Worm (Caenorhabditis elegans) whole organism, late embryonic: ENCODE data around the gene T12G3.11.

Source experiments
- C08G9.2 ChIP-seq: sonication (generic microtip); optimal IDR thresholded peaks from 2 replicates; lab custom pipeline; 2016; ENCODE audit warnings: mild to moderate bottlenecking, missing genetic modification characterization, moderate library complexity, missing compliant biosample characterization
- C38D4.7 ChIP-seq: fragments of 200-800 bp; sonication (Bioruptor generic); optimal IDR thresholded peaks from 2 replicates; lab custom pipeline; 2018; ENCODE audit warnings: mild to moderate bottlenecking, missing genetic modification characterization, moderate library complexity, missing compliant biosample characterization
- F13H6.1 ChIP-seq: sonication (generic microtip); optimal IDR thresholded peaks from 2 replicates; lab custom pipeline; 2016; ENCODE audit warnings: missing genetic modification characterization, missing compliant biosample characterization
- K02D7.2 ChIP-seq: sonication (generic microtip); optimal IDR thresholded peaks from 2 replicates; lab custom pipeline; 2017; ENCODE audit warnings: mild to moderate bottlenecking, missing genetic modification characterization, missing compliant biosample characterization
- Y22D7AL.16 ChIP-seq: sonication (generic microtip); optimal IDR thresholded peaks from 2 replicates; lab custom pipeline; 2016; ENCODE audit warnings: missing genetic modification characterization, missing compliant biosample characterization
- ama-1 ChIP-seq: fragments of 150-350 bp; optimal IDR thresholded peaks from 2 replicates; lab custom pipeline; 2014
- ceh-14 ChIP-seq: sonication (generic microtip); optimal IDR thresholded peaks from 2 replicates; lab custom pipeline; 2016; ENCODE audit warnings: missing genotype, missing genetic modification characterization, missing compliant biosample characterization
- ceh-2 ChIP-seq: sonication (generic microtip); optimal IDR thresholded peaks from 2 replicates; lab custom pipeline; 2016; ENCODE audit warnings: missing genotype, missing genetic modification characterization, missing compliant biosample characterization
- ceh-24 ChIP-seq: sonication (generic microtip); optimal IDR thresholded peaks from 2 replicates; lab custom pipeline; 2016; ENCODE audit warnings: mild to moderate bottlenecking, missing genetic modification characterization, missing compliant biosample characterization
- ceh-30 ChIP-seq: fragments of 150-350 bp; optimal IDR thresholded peaks from 2 replicates; lab custom pipeline; 2014; ENCODE audit warnings: missing biosample characterization, missing genetic modification characterization
- ceh-31 ChIP-seq: sonication (generic microtip); optimal IDR thresholded peaks from 2 replicates; lab custom pipeline; 2016; ENCODE audit warnings: missing genetic modification characterization, missing compliant biosample characterization
- ceh-45 ChIP-seq: fragments of 200-800 bp; sonication (Bioruptor generic); IDR thresholded peaks from 2 replicates; pipeline ENCODE4 v1.3.6; 2022; ENCODE audit warnings: missing genetic modification reagents, missing genetic modification characterization, missing compliant biosample characterization
- ceh-48 ChIP-seq: sonication (generic microtip); optimal IDR thresholded peaks from 2 replicates; lab custom pipeline; 2016; ENCODE audit warnings: missing genetic modification characterization, inconsistent platforms, missing compliant biosample characterization
- ceh-9 ChIP-seq: sonication (generic microtip); optimal IDR thresholded peaks from 2 replicates; lab custom pipeline; 2016; ENCODE audit warnings: mild to moderate bottlenecking, missing genetic modification characterization, inconsistent platforms, missing compliant biosample characterization
- che-1 ChIP-seq: sonication (generic microtip); optimal IDR thresholded peaks from 2 replicates; lab custom pipeline; 2016; ENCODE audit warnings: mild to moderate bottlenecking, missing genetic modification characterization, missing compliant biosample characterization
- dmd-4 ChIP-seq: sonication (generic microtip); optimal IDR thresholded peaks from 2 replicates; lab custom pipeline; 2016; ENCODE audit warnings: borderline replicate concordance, missing genetic modification characterization, missing compliant biosample characterization
- dve-1 ChIP-seq: sonication (generic microtip); optimal IDR thresholded peaks from 2 replicates; lab custom pipeline; 2017; ENCODE audit warnings: antibody characterized with exemption, mild to moderate bottlenecking, missing genetic modification characterization, missing compliant biosample characterization
- elt-4 ChIP-seq: sonication (generic microtip); optimal IDR thresholded peaks from 2 replicates; lab custom pipeline; 2016; ENCODE audit warnings: missing genetic modification characterization, missing compliant biosample characterization
- ets-4 ChIP-seq: sonication (generic microtip); optimal IDR thresholded peaks from 2 replicates; lab custom pipeline; 2016; ENCODE audit warnings: missing genetic modification characterization, missing compliant biosample characterization
- fkh-10 ChIP-seq: fragments of 150-350 bp; optimal IDR thresholded peaks from 2 replicates; lab custom pipeline; 2014; ENCODE audit warnings: missing biosample characterization, missing genetic modification reagents, missing genetic modification characterization
- fkh-6 ChIP-seq: sonication (generic microtip); optimal IDR thresholded peaks from 2 replicates; lab custom pipeline; 2016; ENCODE audit warnings: missing genetic modification characterization, missing compliant biosample characterization
- hlh-13 ChIP-seq: fragments of 200-800 bp; sonication (Bioruptor generic); optimal IDR thresholded peaks from 2 replicates; lab custom pipeline; 2018; ENCODE audit warnings: mild to moderate bottlenecking, missing genetic modification characterization, missing compliant biosample characterization
- hlh-30 ChIP-seq: sonication (generic microtip); optimal IDR thresholded peaks from 2 replicates; lab custom pipeline; 2017; ENCODE audit warnings: antibody characterized with exemption, missing genetic modification characterization, missing compliant biosample characterization; ENCODE audit not compliant: insufficient read depth
- mec-3 ChIP-seq: sonication (generic microtip); optimal IDR thresholded peaks from 2 replicates; lab custom pipeline; 2016; ENCODE audit warnings: borderline replicate concordance, missing genetic modification characterization, missing compliant biosample characterization
- nhr-11 ChIP-seq: fragments of 150-350 bp; optimal IDR thresholded peaks from 2 replicates; lab custom pipeline; 2014; ENCODE audit warnings: missing biosample characterization, missing genetic modification characterization
- nhr-232 ChIP-seq: sonication (generic microtip); optimal IDR thresholded peaks from 2 replicates; lab custom pipeline; 2016; ENCODE audit warnings: missing genetic modification characterization, missing compliant biosample characterization
- npax-4 ChIP-seq: sonication (generic microtip); optimal IDR thresholded peaks from 2 replicates; lab custom pipeline; 2016; ENCODE audit warnings: missing genetic modification characterization, missing compliant biosample characterization
- pat-9 ChIP-seq: fragments of 200-800 bp; sonication (Bioruptor generic); optimal IDR thresholded peaks from 2 replicates; lab custom pipeline; 2018; ENCODE audit warnings: mild to moderate bottlenecking, missing genetic modification characterization, moderate library complexity, missing compliant biosample characterization
- pha-2 ChIP-seq: sonication (generic microtip); optimal IDR thresholded peaks from 2 replicates; lab custom pipeline; 2017; ENCODE audit warnings: mild to moderate bottlenecking, missing genetic modification characterization, missing compliant biosample characterization
- pqm-1 ChIP-seq: sonication (generic microtip); optimal IDR thresholded peaks from 2 replicates; lab custom pipeline; 2016; ENCODE audit warnings: missing genetic modification characterization, missing compliant biosample characterization
- pros-1 ChIP-seq: fragments of 150-350 bp; optimal IDR thresholded peaks from 2 replicates; lab custom pipeline; 2014; ENCODE audit warnings: missing biosample characterization, missing genetic modification reagents, missing genetic modification characterization
- ref-2 ChIP-seq: sonication (generic microtip); optimal IDR thresholded peaks from 2 replicates; lab custom pipeline; 2016; ENCODE audit warnings: missing genetic modification characterization, missing compliant biosample characterization
- rnt-1 ChIP-seq: sonication (generic microtip); optimal IDR thresholded peaks from 2 replicates; lab custom pipeline; 2016; ENCODE audit warnings: missing genetic modification characterization, missing compliant biosample characterization
- sox-2 ChIP-seq: fragments of 200-800 bp; sonication (Bioruptor generic); IDR thresholded peaks from 2 replicates; pipeline ENCODE4 v1.3.6; 2022; ENCODE audit warnings: missing genetic modification reagents, missing genetic modification characterization, missing compliant biosample characterization
- sox-4 ChIP-seq: sonication (generic microtip); optimal IDR thresholded peaks from 2 replicates; lab custom pipeline; 2017; ENCODE audit warnings: mild to moderate bottlenecking, missing genetic modification characterization, inconsistent platforms, missing compliant biosample characterization
- tbx-7 ChIP-seq: sonication (generic microtip); optimal IDR thresholded peaks from 2 replicates; lab custom pipeline; 2016; ENCODE audit warnings: missing genotype, missing genetic modification characterization, missing compliant biosample characterization
- ttx-3 ChIP-seq: sonication (generic microtip); optimal IDR thresholded peaks from 2 replicates; lab custom pipeline; 2016; ENCODE audit warnings: missing genetic modification reagents, missing genetic modification characterization, missing compliant biosample characterization
- ztf-16 ChIP-seq: sonication (generic microtip); optimal IDR thresholded peaks from 2 replicates; lab custom pipeline; 2017; ENCODE audit warnings: missing genetic modification characterization, missing compliant biosample characterization

T12G3.11 gene

DNA sequence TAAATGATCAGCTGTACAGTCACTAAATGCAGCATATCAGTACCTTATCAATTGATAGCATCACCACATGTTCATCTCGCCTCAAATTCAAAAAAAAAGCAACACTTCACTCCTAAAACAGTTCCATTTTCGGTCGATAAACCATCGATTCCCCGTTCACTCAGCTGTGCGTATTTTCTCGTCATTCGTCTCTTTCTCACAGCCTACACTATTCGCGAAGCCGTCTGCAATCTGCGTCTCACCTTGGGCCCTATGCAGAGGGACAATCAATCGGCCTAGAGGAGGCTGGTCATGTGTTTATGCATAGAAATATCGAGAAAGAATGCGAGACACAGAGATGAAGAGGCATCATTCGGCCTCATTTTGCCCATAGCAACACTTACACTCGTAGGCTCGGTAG is 2.8 kb upstream of the T12G3.11 start (continued):
- no peak for TF ChIP-seq dmd-4 (tag; lab: Kevin White, UChicago)
- TF ChIP-seq ttx-3 (tag; lab: Kevin White, UChicago): no peak
- TF ChIP-seq nhr-11 (tag; lab: Kevin White, UChicago): no peak
- TF ChIP-seq fkh-10: no peak
- no peak for TF ChIP-seq fkh-6
- TF ChIP-seq pat-9: no peak
- no peak for TF ChIP-seq ceh-9 (tag; lab: Kevin White, UChicago)
- no peak for TF ChIP-seq C08G9.2 (tag; lab: Kevin White, UChicago)
- peak; percentile 70 for TF ChIP-seq ama-1 (lab: Kevin White, UChicago)
- peak; percentile 3 for TF ChIP-seq F13H6.1
- TF ChIP-seq nhr-232 (tag; lab: Kevin White, UChicago): no peak
- TF ChIP-seq C38D4.7 (GFP tag; lab: Kevin White, UChicago): no peak
- TF ChIP-seq ztf-16: no peak
- TF ChIP-seq ref-2 (tag; lab: Kevin White, UChicago): peak; percentile 86
- TF ChIP-seq ceh-24 (tag; lab: Kevin White, UChicago): no peak
- no peak for TF ChIP-seq ceh-45 (GFP tag; lab: Robert Waterston, UW)

DNA sequence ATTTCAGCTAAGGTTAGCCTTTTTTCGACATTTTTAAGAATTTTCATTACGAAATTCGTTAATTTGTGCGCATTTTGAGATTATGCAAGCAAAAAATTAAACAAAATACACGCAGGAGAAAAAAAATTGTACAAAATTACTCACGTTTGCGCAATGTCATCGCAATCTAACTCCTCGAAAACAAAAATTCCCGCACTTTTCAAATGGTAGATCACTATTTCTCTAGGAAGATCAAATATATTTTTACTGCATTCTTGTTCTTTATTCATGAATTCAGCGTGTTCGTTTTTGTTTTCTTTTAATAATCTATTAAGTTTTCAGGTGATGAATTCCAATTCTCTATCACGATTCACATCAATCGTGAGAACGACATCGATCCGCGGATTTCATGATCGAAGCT is 1.4 kb upstream of the T12G3.11 start, which contains the start of the genes T12G3.6 and mrpl-51:
Gene T12G3.6 (minus strand): TSS at position 269 of the 400 bp plus-strand sequence.
Gene mrpl-51 (plus strand): TSS at position 322 of the 400 bp plus-strand sequence.
- no peak for TF ChIP-seq npax-4 (tag; lab: Kevin White, UChicago)
- no peak for TF ChIP-seq C08G9.2 (tag; lab: Kevin White, UChicago)
- TF ChIP-seq tbx-7: no peak
- no peak for TF ChIP-seq ceh-30 (tag; lab: Kevin White, UChicago)
- no peak for TF ChIP-seq ceh-14 (tag; lab: Kevin White, UChicago)
- no peak for TF ChIP-seq fkh-6
- no peak for TF ChIP-seq elt-4 (tag; lab: Kevin White, UChicago)
- no peak for TF ChIP-seq K02D7.2 (tag; lab: Kevin White, UChicago)
- no peak for TF ChIP-seq dve-1 (tag; lab: Kevin White, UChicago)
- TF ChIP-seq pha-2 (tag; lab: Kevin White, UChicago): no peak
- TF ChIP-seq ceh-2: no peak
- no peak for TF ChIP-seq sox-4 (tag; lab: Kevin White, UChicago)
- no peak for TF ChIP-seq che-1
- TF ChIP-seq rnt-1 (tag; lab: Kevin White, UChicago): no peak
- no peak for TF ChIP-seq C38D4.7 (GFP tag; lab: Kevin White, UChicago)
- TF ChIP-seq ceh-9 (tag; lab: Kevin White, UChicago): no peak
- TF ChIP-seq Y22D7AL.16 (tag; lab: Kevin White, UChicago): no peak
- no peak for TF ChIP-seq sox-2 (GFP tag; lab: Robert Waterston, UW)

DNA sequence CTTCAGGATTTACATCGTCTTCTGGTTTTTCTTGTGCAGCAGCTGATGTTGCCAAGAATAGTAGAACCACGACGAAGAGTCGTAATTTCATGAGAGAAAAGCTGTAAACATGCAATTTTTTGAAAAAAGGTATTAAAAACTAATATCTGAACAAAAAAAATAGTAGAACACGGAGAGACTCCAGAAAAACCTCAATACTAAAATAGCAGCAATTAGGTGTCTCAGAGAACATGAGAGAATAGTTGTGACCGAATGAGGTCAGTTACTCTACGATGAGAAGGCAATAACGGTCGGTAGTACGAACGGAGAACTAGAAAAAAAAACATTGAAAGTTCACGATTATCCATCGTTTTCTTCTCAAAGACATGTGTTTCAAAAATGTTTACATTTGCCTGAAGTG is 498 bp downstream of the T12G3.11 start, which contains the start of gene tgn-38:
Gene tgn-38 (minus strand): TSS at position 101 of the 400 bp plus-strand sequence.
- TF ChIP-seq hlh-13 (GFP tag; lab: Kevin White, UChicago): no peak

DNA sequence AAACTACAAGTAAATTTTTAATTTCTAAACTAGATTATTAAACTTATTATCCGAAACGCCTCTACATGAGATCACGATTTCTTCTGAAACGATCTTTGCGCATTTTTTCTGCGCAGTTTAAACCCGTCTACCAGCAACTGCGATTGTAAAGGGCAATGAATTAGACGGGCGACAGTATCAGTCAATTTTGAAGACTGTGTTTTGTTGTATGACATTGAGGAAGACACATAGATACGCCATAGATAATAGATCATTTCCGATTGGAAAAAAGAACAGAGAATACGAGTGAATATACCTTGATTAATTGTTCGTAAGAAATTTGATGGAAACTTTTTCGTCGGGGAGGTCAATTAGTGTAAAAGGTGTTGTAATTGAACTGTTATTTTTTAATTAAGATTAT is 8.2 kb downstream of the T12G3.11 start:
- TF ChIP-seq mec-3 (tag; lab: Kevin White, UChicago) (no peak), hlh-30 (no peak), ceh-48 (no peak), pqm-1 (no peak), ets-4 (tag; lab: Kevin White, UChicago) (no peak), ceh-31 (no peak), pros-1 (tag; lab: Kevin White, UChicago) (no peak), hlh-13 (GFP tag; lab: Kevin White, UChicago) (no peak)
